Worm (Caenorhabditis elegans): ENCODE results near the gene flp-13.

Gene flp-13

ce11 chrIV:7710824-7711223 lies 12.6 kb upstream of the flp-13 start, which contains the start of gene nhr-8:
Gene nhr-8 (plus strand): TSS chrIV:7710983.
- TF ChIP-seq dao-5 (tag; optimal IDR thresholded peaks at IDR 0.05): no peak
- no peak for TF ChIP-seq him-1 (tag; optimal IDR thresholded peaks at IDR 0.05)
- no peak for TF ChIP-seq W03F9.2 (tag; optimal IDR thresholded peaks at IDR 0.05)

ce11 chrIV:7709701-7710100 lies 11.5 kb upstream of the flp-13 start, which contains the start of the genes mrpl-1, emc-6 and mrps-24:
Gene mrpl-1 (minus strand): TSS chrIV:7709701.
Gene emc-6 (minus strand): TSS chrIV:7709736.
Gene mrps-24 (plus strand): TSS chrIV:7710045.
- TF ChIP-seq dao-5 (tag; optimal IDR thresholded peaks at IDR 0.05) (no peak), W03F9.2 (tag; optimal IDR thresholded peaks at IDR 0.05) (peak; percentile 92)

- TF ChIP-seq him-1 (tag; optimal IDR thresholded peaks at IDR 0.05) (no peak), W03F9.2 (tag; optimal IDR thresholded peaks at IDR 0.05) (no peak), dao-5 (tag; optimal IDR thresholded peaks at IDR 0.05) (no peak)
Measured at ce11 chrIV:7706805-7707204, 8.6 kb upstream of the flp-13 start, which contains the start of gene F33D4.4. Gene F33D4.4 (minus strand): TSS chrIV:7706905.

- no peak for TF ChIP-seq dao-5 (tag; optimal IDR thresholded peaks at IDR 0.05)
- no peak for TF ChIP-seq him-1 (tag; optimal IDR thresholded peaks at IDR 0.05)
- no peak for TF ChIP-seq W03F9.2 (tag; optimal IDR thresholded peaks at IDR 0.05)
Measured at ce11 chrIV:7692451-7692850, 5.8 kb downstream of the flp-13 start.

- no peak for TF ChIP-seq W03F9.2 (tag; optimal IDR thresholded peaks at IDR 0.05)
- no peak for TF ChIP-seq dao-5 (tag; optimal IDR thresholded peaks at IDR 0.05)
- no peak for TF ChIP-seq him-1 (tag; optimal IDR thresholded peaks at IDR 0.05)
Measured at ce11 chrIV:7689326-7689725, 8.9 kb downstream of the flp-13 start.

ce11 chrIV:7679120-7679519 lies 19.1 kb downstream of the flp-13 start:
- TF ChIP-seq dao-5 (tag; optimal IDR thresholded peaks at IDR 0.05): no peak
- no peak for TF ChIP-seq him-1 (tag; optimal IDR thresholded peaks at IDR 0.05)
- no peak for TF ChIP-seq W03F9.2 (tag; optimal IDR thresholded peaks at IDR 0.05)

- no peak for TF ChIP-seq him-1 (tag; optimal IDR thresholded peaks at IDR 0.05)
- no peak for TF ChIP-seq dao-5 (tag; optimal IDR thresholded peaks at IDR 0.05)
- no peak for TF ChIP-seq W03F9.2 (tag; optimal IDR thresholded peaks at IDR 0.05)
Measured at ce11 chrIV:7674874-7675273, 23.3 kb downstream of the flp-13 start, which contains the start of gene itr-1. Gene itr-1 (plus strand): TSS chrIV:7675174.

- TF ChIP-seq dao-5 (tag; optimal IDR thresholded peaks at IDR 0.05) (no peak), W03F9.2 (tag; optimal IDR thresholded peaks at IDR 0.05) (no peak), him-1 (tag; optimal IDR thresholded peaks at IDR 0.05) (no peak)
Measured at ce11 chrIV:7672872-7673271, 25.3 kb downstream of the flp-13 start, which contains the start of gene C08G9.2. Gene C08G9.2 (minus strand): TSS chrIV:7672972.

ce11 chrIV:7663006-7663405 lies 35.2 kb downstream of the flp-13 start:
- TF ChIP-seq W03F9.2 (tag; optimal IDR thresholded peaks at IDR 0.05): no peak
- TF ChIP-seq him-1 (tag; optimal IDR thresholded peaks at IDR 0.05): peak; percentile 43

- TF ChIP-seq him-1 (tag; optimal IDR thresholded peaks at IDR 0.05): no peak
- TF ChIP-seq W03F9.2 (tag; optimal IDR thresholded peaks at IDR 0.05): no peak
- no peak for TF ChIP-seq dao-5 (tag; optimal IDR thresholded peaks at IDR 0.05)
Measured at ce11 chrIV:7661569-7661968, 36.7 kb downstream of the flp-13 start.

- TF ChIP-seq dao-5 (tag; optimal IDR thresholded peaks at IDR 0.05): no peak
- TF ChIP-seq W03F9.2 (tag; optimal IDR thresholded peaks at IDR 0.05): no peak
- no peak for TF ChIP-seq him-1 (tag; optimal IDR thresholded peaks at IDR 0.05)
Measured at ce11 chrIV:7659481-7659880, 38.7 kb downstream of the flp-13 start.

- TF ChIP-seq him-1 (tag; optimal IDR thresholded peaks at IDR 0.05) (no peak), dao-5 (tag; optimal IDR thresholded peaks at IDR 0.05) (no peak), W03F9.2 (tag; optimal IDR thresholded peaks at IDR 0.05) (no peak)
Measured at ce11 chrIV:7658589-7658988, 39.6 kb downstream of the flp-13 start, which contains the start of gene C08G9.1. Gene C08G9.1 (plus strand): TSS chrIV:7658763.

ce11 chrIV:7654212-7654778 lies 43.9 kb downstream of the flp-13 start, which contains the start of gene nrde-4:
Gene nrde-4 (minus strand): TSS chrIV:7654262.
- peak; percentile 70 for TF ChIP-seq W03F9.2 (tag; optimal IDR thresholded peaks at IDR 0.05)
- no peak for TF ChIP-seq him-1 (tag; optimal IDR thresholded peaks at IDR 0.05)

ce11 chrIV:7653198-7653597 lies 45.0 kb downstream of the flp-13 start:
- TF ChIP-seq W03F9.2 (tag; optimal IDR thresholded peaks at IDR 0.05) (no peak), him-1 (tag; optimal IDR thresholded peaks at IDR 0.05) (no peak), dao-5 (tag; optimal IDR thresholded peaks at IDR 0.05) (no peak)

ce11 chrIV:7651120-7651519 lies 47.1 kb downstream of the flp-13 start, which contains the start of gene cima-1:
Gene cima-1 (plus strand): TSS chrIV:7651459.
- TF ChIP-seq dao-5 (tag; optimal IDR thresholded peaks at IDR 0.05) (no peak), him-1 (tag; optimal IDR thresholded peaks at IDR 0.05) (no peak), W03F9.2 (tag; optimal IDR thresholded peaks at IDR 0.05) (no peak)
